Worm (Caenorhabditis elegans) whole organism, midembryonic: ENCODE measurements around the gene chtb-3.

ENCODE experiments used
- med-1 ChIP-seq: sonication (generic microtip); optimal IDR thresholded peaks from 2 replicates; lab custom pipeline; 2017; ENCODE audit warnings: missing genetic modification characterization, mild to moderate bottlenecking, missing compliant biosample characterization, antibody characterized with exemption, missing genetic modification reagents; ENCODE audit not compliant: insufficient read depth
- ztf-23 ChIP-seq: fragments of 200-800 bp; sonication (Bioruptor generic); IDR thresholded peaks from 2 replicates; pipeline ENCODE4 v1.3.6; 2022; ENCODE audit warnings: missing genetic modification reagents, missing genetic modification characterization, missing compliant biosample characterization

- no peak for TF ChIP-seq ztf-23 (GFP tag; lab: Robert Waterston, UW)
- no peak for TF ChIP-seq med-1
These were observed 39.8 kb downstream of the chtb-3 start, which contains the start of gene col-166 for ce11 chrX:6279625-6280024.
